Worm (Caenorhabditis elegans) whole organism, L4/young adult: ENCODE measurements around the gene F21A3.11.

Experiments used
- W03F9.2 ChIP-seq: fragments of 150-350 bp; optimal IDR thresholded peaks from 2 replicates; lab custom pipeline; 2014; ENCODE audit warnings: missing biosample characterization, missing genetic modification characterization
- him-1 ChIP-seq: sonication (generic microtip); optimal IDR thresholded peaks from 2 replicates; lab custom pipeline; 2016; ENCODE audit warnings: missing genotype, missing genetic modification reagents, missing genetic modification characterization, missing compliant biosample characterization

- TF ChIP-seq W03F9.2 (tag; lab: Kevin White, UChicago): no peak
- TF ChIP-seq him-1 (tag; lab: Kevin White, UChicago): no peak
Observed at ce11 chrV:15578386-15578785, 45.4 kb upstream of the F21A3.11 start, which contains the start of gene F28F8.9.
